Worm (Caenorhabditis elegans) whole organism, L4 larva: ENCODE measurements around the gene T16A9.3.

Source experiments
- D1046.2 ChIP-seq: fragments of 200-800 bp; sonication (Bioruptor generic); IDR thresholded peaks from 2 replicates; pipeline ENCODE4 v1.3.6; 2022; ENCODE audit warnings: missing genetic modification characterization, missing compliant biosample characterization
- F26F4.8 ChIP-seq: fragments of 200-800 bp; sonication (Bioruptor generic); conservative IDR thresholded peaks from 2 replicates; pipeline ENCODE4 v1.3.6; 2022; ENCODE audit warnings: missing genetic modification characterization, missing compliant biosample characterization
- F37D6.2 ChIP-seq: sonication (generic microtip); optimal IDR thresholded peaks from 2 replicates; lab custom pipeline; 2016; ENCODE audit warnings: mild to moderate bottlenecking, missing genetic modification characterization, missing compliant biosample characterization
- R02D3.7 ChIP-seq: fragments of 150-350 bp; sonication (generic microtip); optimal IDR thresholded peaks from 3 replicates; lab custom pipeline; 2014; ENCODE audit warnings: missing biosample characterization, missing genetic modification characterization
- Y5F2A.4 ChIP-seq: fragments of 200-800 bp; sonication (Bioruptor generic); optimal IDR thresholded peaks from 2 replicates; lab custom pipeline; 2018; ENCODE audit warnings: mild to moderate bottlenecking, missing genetic modification characterization, missing compliant biosample characterization
- ZK337.2 ChIP-seq: fragments of 200-800 bp; sonication (Bioruptor generic); IDR thresholded peaks from 2 replicates; pipeline ENCODE4 v1.3.6; 2022; ENCODE audit warnings: missing genetic modification reagents, missing genetic modification characterization, missing compliant biosample characterization
- aha-1 ChIP-seq: fragments of 150-350 bp; peaks from one replicate; lab custom pipeline; 2014; ENCODE audit warnings: missing biosample characterization, missing genetic modification characterization
- aly-2 ChIP-seq: sonication (generic microtip); optimal IDR thresholded peaks from 2 replicates; lab custom pipeline; 2018; ENCODE audit warnings: missing biosample characterization, missing genetic modification characterization
- ama-1 ChIP-seq: fragments of 150-350 bp; optimal IDR thresholded peaks from 2 replicates; lab custom pipeline; 2014; ENCODE audit warnings: inconsistent platforms, mixed read lengths
- arid-1 ChIP-seq: fragments of 200-800 bp; sonication (Bioruptor generic); conservative IDR thresholded peaks from 2 replicates; pipeline ENCODE4 v1.3.6; 2022; ENCODE audit warnings: missing genetic modification reagents, missing genetic modification characterization, missing compliant biosample characterization
- ceh-28 ChIP-seq: fragments of 150-350 bp; optimal IDR thresholded peaks from 2 replicates; lab custom pipeline; 2014; ENCODE audit warnings: missing biosample characterization, missing genetic modification reagents, missing genetic modification characterization
- ceh-32 ChIP-seq: sonication (generic microtip); optimal IDR thresholded peaks from 2 replicates; lab custom pipeline; 2016; ENCODE audit warnings: mild to moderate bottlenecking, missing genetic modification characterization, missing compliant biosample characterization; ENCODE audit not compliant: poor library complexity
- ces-1 ChIP-seq: fragments of 150-350 bp; sonication (generic microtip); optimal IDR thresholded peaks from 4 replicates; lab custom pipeline; 2014; ENCODE audit warnings: missing biosample characterization, missing genetic modification reagents, missing genetic modification characterization
- cey-2 ChIP-seq: sonication (generic microtip); optimal IDR thresholded peaks from 3 replicates; lab custom pipeline; 2017; ENCODE audit warnings: missing genetic modification characterization, mild to moderate bottlenecking, missing compliant biosample characterization, antibody characterized with exemption, borderline replicate concordance; ENCODE audit not compliant: insufficient read depth
- ctbp-1 ChIP-seq: fragments of 200-800 bp; sonication (Bioruptor generic); IDR thresholded peaks from 2 replicates; pipeline ENCODE4 v1.3.6; 2022; ENCODE audit warnings: missing genetic modification reagents, missing genetic modification characterization, missing compliant biosample characterization
- daf-19 ChIP-seq: fragments of 200-800 bp; sonication (Bioruptor generic); conservative IDR thresholded peaks from 2 replicates; pipeline ENCODE4 v1.3.6; 2022; ENCODE audit warnings: missing genetic modification characterization, missing compliant biosample characterization
- daf-8 ChIP-seq: fragments of 200-800 bp; sonication (Bioruptor generic); IDR thresholded peaks from 2 replicates; pipeline ENCODE4 v1.3.6; 2022; ENCODE audit warnings: missing genetic modification characterization, missing compliant biosample characterization
- dmd-9 ChIP-seq: fragments of 200-800 bp; sonication (Bioruptor generic); IDR thresholded peaks from 2 replicates; pipeline ENCODE4 v1.3.6; 2022; ENCODE audit warnings: missing genetic modification reagents, missing genetic modification characterization, missing compliant biosample characterization
- dpl-1 ChIP-seq: fragments of 150-350 bp; optimal IDR thresholded peaks from 2 replicates; lab custom pipeline; 2014; ENCODE audit warnings: missing biosample characterization, missing genetic modification reagents, missing genetic modification characterization
- dve-1 ChIP-seq: sonication (generic microtip); optimal IDR thresholded peaks from 2 replicates; lab custom pipeline; 2017; ENCODE audit warnings: antibody characterized with exemption, mild to moderate bottlenecking, missing genetic modification characterization, missing compliant biosample characterization; ENCODE audit not compliant: insufficient read depth
- gei-8 ChIP-seq: fragments of 200-800 bp; sonication (Bioruptor generic); optimal IDR thresholded peaks from 2 replicates; lab custom pipeline; 2018; ENCODE audit warnings: mild to moderate bottlenecking, missing genetic modification characterization, missing compliant biosample characterization
- hif-1 ChIP-seq, 2 experiments: sonication (generic microtip); optimal IDR thresholded peaks; 2 replicates each; lab custom pipeline; 2016 to 2017; ENCODE audit warnings: missing compliant biosample characterization in 2 of 2, missing genetic modification characterization in 2 of 2, missing genetic modification reagents in 2 of 2, missing genotype in 2 of 2, mild to moderate bottlenecking in 1 of 2
- hlh-11 ChIP-seq: fragments of 200-800 bp; sonication (Bioruptor generic); optimal IDR thresholded peaks from 2 replicates; lab custom pipeline; 2018; ENCODE audit warnings: mild to moderate bottlenecking, missing genetic modification characterization, missing compliant biosample characterization
- hlh-30 ChIP-seq: sonication (generic microtip); optimal IDR thresholded peaks from 2 replicates; lab custom pipeline; 2017; ENCODE audit warnings: antibody characterized with exemption, mild to moderate bottlenecking, missing genetic modification characterization, missing compliant biosample characterization; ENCODE audit not compliant: insufficient read depth
- jun-1 ChIP-seq: fragments of 150-350 bp; optimal IDR thresholded peaks from 2 replicates; lab custom pipeline; 2014; ENCODE audit warnings: missing biosample characterization, missing genetic modification reagents, missing genetic modification characterization
- lin-1 ChIP-seq: fragments of 200-800 bp; sonication (Bioruptor generic); IDR thresholded peaks from 2 replicates; pipeline ENCODE4 v1.3.6; 2022; ENCODE audit warnings: missing genetic modification reagents, missing genetic modification characterization, missing compliant biosample characterization
- lin-38 ChIP-seq: fragments of 200-800 bp; sonication (Bioruptor generic); IDR thresholded peaks from 2 replicates; pipeline ENCODE4 v1.3.6; 2022; ENCODE audit warnings: missing genetic modification reagents, missing genetic modification characterization, missing compliant biosample characterization
- lin-39 ChIP-seq: fragments of 150-350 bp; optimal IDR thresholded peaks from 2 replicates; lab custom pipeline; 2014; ENCODE audit warnings: missing biosample characterization, missing genetic modification reagents, missing genetic modification characterization
- lsy-2 ChIP-seq, 2 experiments: fragments of 150-350 bp in 1 of 2; sonication (generic microtip) in 1 of 2; optimal IDR thresholded peaks; 2 replicates each; lab custom pipeline; 2014 to 2017; ENCODE audit warnings: missing biosample characterization in 2 of 2, missing genetic modification characterization in 2 of 2
- madf-5 ChIP-seq, 2 experiments: fragments of 200-800 bp; sonication (Bioruptor generic); IDR thresholded peaks; 2 replicates each; pipeline ENCODE4 v1.3.6; 2022; ENCODE audit warnings: missing compliant biosample characterization in 2 of 2, missing genetic modification characterization in 2 of 2
- mdl-1 ChIP-seq, 2 experiments: fragments of 150-350 bp in 1 of 2; sonication (generic microtip) in 1 of 2; optimal IDR thresholded peaks; 2 replicates each; lab custom pipeline; 2014 to 2017; ENCODE audit warnings: missing biosample characterization in 2 of 2, missing genetic modification characterization in 2 of 2
- mep-1 ChIP-seq: fragments of 150-350 bp; sonication (generic microtip); optimal IDR thresholded peaks from 3 replicates; lab custom pipeline; 2014; ENCODE audit warnings: missing biosample characterization, missing genetic modification characterization
- mes-2 ChIP-seq: sonication (generic microtip); optimal IDR thresholded peaks from 2 replicates; lab custom pipeline; 2016; ENCODE audit warnings: missing genotype, mild to moderate bottlenecking, missing genetic modification characterization, missing compliant biosample characterization; ENCODE audit not compliant: poor library complexity, severe bottlenecking
- mxl-3 ChIP-seq: fragments of 200-800 bp; sonication (Bioruptor generic); optimal IDR thresholded peaks from 2 replicates; lab custom pipeline; 2018; ENCODE audit warnings: mild to moderate bottlenecking, missing genetic modification characterization, missing compliant biosample characterization
- nhr-111 ChIP-seq: fragments of 200-800 bp; sonication (Bioruptor generic); optimal IDR thresholded peaks from 2 replicates; lab custom pipeline; 2018; ENCODE audit warnings: mild to moderate bottlenecking, missing genetic modification characterization, missing compliant biosample characterization
- nhr-237 ChIP-seq: sonication (generic microtip); optimal IDR thresholded peaks from 2 replicates; lab custom pipeline; 2017; ENCODE audit warnings: missing biosample characterization, missing genetic modification characterization
- nhr-28 ChIP-seq: fragments of 150-350 bp; optimal IDR thresholded peaks from 2 replicates; lab custom pipeline; 2014; ENCODE audit warnings: missing biosample characterization, missing genetic modification characterization
- nhr-6 ChIP-seq: fragments of 150-350 bp; optimal IDR thresholded peaks from 2 replicates; lab custom pipeline; 2014; ENCODE audit warnings: missing biosample characterization, missing genetic modification characterization
- php-3 ChIP-seq: fragments of 200-800 bp; sonication (Bioruptor generic); IDR thresholded peaks from 2 replicates; pipeline ENCODE4 v1.3.6; 2022; ENCODE audit warnings: missing genetic modification reagents, missing genetic modification characterization, missing compliant biosample characterization
- rbr-2 ChIP-seq: sonication (generic microtip); optimal IDR thresholded peaks from 2 replicates; lab custom pipeline; 2016; ENCODE audit warnings: missing genotype, missing genetic modification characterization, missing compliant biosample characterization
- saeg-2 ChIP-seq: fragments of 200-800 bp; sonication (Bioruptor generic); IDR thresholded peaks from 2 replicates; pipeline ENCODE4 v1.3.6; 2022; ENCODE audit warnings: missing genetic modification reagents, missing genetic modification characterization, missing compliant biosample characterization
- sdz-12 ChIP-seq: fragments of 200-800 bp; sonication (Bioruptor generic); optimal IDR thresholded peaks from 2 replicates; lab custom pipeline; 2018; ENCODE audit warnings: mild to moderate bottlenecking, missing genetic modification characterization, missing compliant biosample characterization
- skn-1 ChIP-seq: fragments of 150-350 bp; optimal IDR thresholded peaks from 2 replicates; lab custom pipeline; 2014; ENCODE audit warnings: missing biosample characterization, missing genetic modification characterization
- tra-1 ChIP-seq: fragments of 200-800 bp; sonication (Bioruptor generic); IDR thresholded peaks from 2 replicates; pipeline ENCODE4 v1.3.6; 2022; ENCODE audit warnings: missing genetic modification reagents, missing genetic modification characterization, missing compliant biosample characterization
- unc-62 ChIP-seq, 3 experiments: fragments of 150-350 bp in 1 of 3; sonication (generic microtip); optimal IDR thresholded peaks in 2 of 3; peaks in 1 of 3; 1 replicate in 1 of 3; 2 replicates in 2 of 3; lab custom pipeline; 2014 to 2017; ENCODE audit warnings: missing biosample characterization in 3 of 3, missing genetic modification characterization in 3 of 3, missing genetic modification reagents in 3 of 3, missing genotype in 1 of 3
- vab-7 ChIP-seq: fragments of 200-800 bp; sonication (Bioruptor generic); IDR thresholded peaks from 2 replicates; pipeline ENCODE4 v1.3.6; 2022; ENCODE audit warnings: missing genetic modification reagents, missing genetic modification characterization, missing compliant biosample characterization

The T16A9.3 gene

DNA sequence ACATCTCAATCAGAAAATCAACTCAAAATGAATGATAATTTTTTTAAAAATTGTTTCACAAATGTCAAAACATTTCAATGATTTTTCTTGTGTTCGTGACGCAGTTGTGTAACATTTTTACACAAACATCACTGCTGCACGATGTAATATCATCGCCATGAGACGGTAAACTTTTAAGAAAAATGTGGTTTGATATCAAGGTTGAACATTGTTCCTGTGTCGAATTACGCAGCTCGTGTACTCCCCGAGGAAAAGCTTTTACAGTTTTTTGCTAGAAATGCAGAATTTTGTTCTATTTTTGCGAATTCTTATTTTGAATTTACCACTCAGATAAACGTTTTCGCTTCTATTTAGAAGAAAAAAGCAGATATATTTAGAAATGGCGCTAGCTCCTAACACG, 7.7 kb upstream of the T16A9.3 start (continued):
- TF ChIP-seq ctbp-1 (GFP tag; lab: Robert Waterston, UW), result 0 out of 2 replicates have a peak, but pooled peaks have one; percentile 41
- TF ChIP-seq madf-5 (GFP tag; IDR thresholded peaks at IDR 0.05; lab: Robert Waterston, UW), result 0 out of 4 replicates have a peak, but pooled peaks of 1 of the 2 experiments have one; percentile 33
- TF ChIP-seq mep-1 (tag; lab: Kevin White, UChicago), result peak; percentile 83
- peak in 1 of 2 experiments; percentile 45 for TF ChIP-seq unc-62 (GFP tag; optimal IDR thresholded peaks at IDR 0.05 in 1 of 2; lab: Kevin White, UChicago)
- no peak for TF ChIP-seq unc-62 (tag; optimal IDR thresholded peaks at IDR 0.05; lab: Kevin White, UChicago)
- TF ChIP-seq mxl-3 (GFP tag; lab: Kevin White, UChicago), result peak; percentile 5
- TF ChIP-seq rbr-2, result no peak
- peak; percentile 59; the same call in 1 of the 2 replicates for TF ChIP-seq lin-1 (GFP tag; lab: Robert Waterston, UW)
- TF ChIP-seq nhr-28 (tag; lab: Kevin White, UChicago), result peak; percentile 49
- peak; percentile 64 for TF ChIP-seq mes-2 (tag; lab: Kevin White, UChicago)
- peak; percentile 23 for TF ChIP-seq dve-1 (tag; lab: Kevin White, UChicago)
- TF ChIP-seq ceh-28 (tag; lab: Kevin White, UChicago), result no peak
- TF ChIP-seq ZK337.2 (GFP tag; lab: Robert Waterston, UW), result 0 out of 2 replicates have a peak, but pooled peaks have one; percentile 5
- peak; percentile 49; the same call in 1 of the 2 replicates for TF ChIP-seq arid-1 (GFP tag; lab: Robert Waterston, UW)
- TF ChIP-seq hif-1 (tag; optimal IDR thresholded peaks at IDR 0.05; lab: Kevin White, UChicago), result peak in 1 of 2 experiments; percentile 41
- TF ChIP-seq lsy-2 (tag; optimal IDR thresholded peaks at IDR 0.05; lab: Kevin White, UChicago), result peak in 1 of 2 experiments; percentile 68
- peak; percentile 29; the same call in 1 of the 2 replicates for TF ChIP-seq lin-38 (GFP tag; lab: Robert Waterston, UW)
- peak; percentile 87 for TF ChIP-seq ama-1 (lab: Kevin White, UChicago)
- peak; percentile 37; the same call in 1 of the 2 replicates for TF ChIP-seq tra-1
- TF ChIP-seq aha-1, result peak; percentile 57
- peak; percentile 7 for TF ChIP-seq R02D3.7 (tag; lab: Kevin White, UChicago)

DNA sequence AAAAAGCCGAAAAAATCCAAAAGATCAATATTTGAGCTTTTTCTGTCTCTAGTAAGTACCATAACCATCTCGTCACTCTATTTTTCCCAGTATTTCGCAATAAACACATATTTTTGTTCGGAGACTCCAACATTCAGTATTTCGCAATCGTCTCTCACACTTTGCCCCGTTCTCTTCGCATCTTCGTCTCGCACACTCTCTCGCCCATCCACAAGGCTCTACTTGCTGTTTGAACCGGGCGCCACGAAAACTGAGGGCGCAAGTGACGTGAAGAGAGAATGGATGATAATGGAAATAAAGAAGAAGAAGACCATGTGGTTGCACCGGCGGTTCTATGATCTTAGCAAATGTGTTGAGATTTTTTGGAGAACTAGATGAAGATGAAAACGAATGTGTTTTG, 5.2 kb upstream of the T16A9.3 start:
- TF ChIP-seq nhr-6 (tag; lab: Kevin White, UChicago) (peak; percentile 98), hlh-11 (tag; lab: Kevin White, UChicago) (peak; percentile 99), jun-1 (tag; lab: Kevin White, UChicago) (peak; percentile 81), nhr-111 (GFP tag; lab: Kevin White, UChicago) (no peak), unc-62 (GFP tag; optimal IDR thresholded peaks at IDR 0.05 in 1 of 2; lab: Kevin White, UChicago) (peak in 1 of 2 experiments; percentile 99), unc-62 (tag; optimal IDR thresholded peaks at IDR 0.05; lab: Kevin White, UChicago) (no peak), cey-2 (tag; lab: Kevin White, UChicago) (peak; percentile 11), tra-1 (peak; percentile 54; the same call in 1 of the 2 replicates), hlh-30 (tag; lab: Kevin White, UChicago) (peak; percentile 97), R02D3.7 (tag; lab: Kevin White, UChicago) (no peak), ces-1 (GFP tag; lab: Kevin White, UChicago) (no peak), daf-19 (GFP tag; lab: Robert Waterston, UW) (0 out of 2 replicates have a peak, but pooled peaks have one; percentile 13), F37D6.2 (peak; percentile 61), lin-38 (GFP tag; lab: Robert Waterston, UW) (peak; percentile 71), saeg-2 (peak; percentile 63; the same call in 1 of the 2 replicates), mdl-1 (tag; optimal IDR thresholded peaks at IDR 0.05; lab: Kevin White, UChicago) (peak; percentile 54 to 95), lin-39 (tag; lab: Kevin White, UChicago) (peak; percentile 21), dpl-1 (GFP tag; lab: Kevin White, UChicago) (peak; percentile 65), Y5F2A.4 (GFP tag; lab: Kevin White, UChicago) (no peak), dmd-9 (no peak), php-3 (GFP tag; lab: Robert Waterston, UW) (no peak), D1046.2 (GFP tag; lab: Robert Waterston, UW) (peak; percentile 65; the same call in 1 of the 2 replicates), F26F4.8 (GFP tag; lab: Robert Waterston, UW) (no peak), sdz-12 (no peak), aha-1 (peak; percentile 98), nhr-237 (peak; percentile 10), gei-8 (GFP tag; lab: Kevin White, UChicago) (no peak), vab-7 (GFP tag; lab: Robert Waterston, UW) (peak; percentile 47; the same call in 1 of the 2 replicates), daf-8 (GFP tag; lab: Robert Waterston, UW) (0 out of 2 replicates have a peak, but pooled peaks have one; percentile 39), aly-2 (no peak), ceh-32 (tag; lab: Kevin White, UChicago) (no peak), skn-1 (tag; lab: Kevin White, UChicago) (no peak)
